Worm (Caenorhabditis elegans) whole organism, L3 larva: ENCODE measurements around the gene Y43F4A.4.

Source experiments
- ZK546.5 ChIP-seq: sonication (generic microtip); optimal IDR thresholded peaks from 2 replicates; lab custom pipeline; 2017; ENCODE audit warnings: missing biosample characterization, missing genetic modification characterization
- ama-1 ChIP-seq: fragments of 150-350 bp; optimal IDR thresholded peaks from 2 replicates; lab custom pipeline; 2018
- fkh-10 ChIP-seq: sonication (generic microtip); optimal IDR thresholded peaks from 2 replicates; lab custom pipeline; 2017; ENCODE audit warnings: missing biosample characterization, missing genetic modification reagents, missing genetic modification characterization
- nhr-11 ChIP-seq: fragments of 150-350 bp; optimal IDR thresholded peaks from 2 replicates; lab custom pipeline; 2014; ENCODE audit warnings: missing biosample characterization, missing genetic modification characterization
- nhr-23 ChIP-seq: fragments of 150-350 bp; optimal IDR thresholded peaks from 2 replicates; lab custom pipeline; 2014; ENCODE audit warnings: missing biosample characterization, missing genetic modification reagents, missing genetic modification characterization
- pha-4 ChIP-seq: fragments of 150-350 bp; optimal IDR thresholded peaks from 2 replicates; lab custom pipeline; 2014; ENCODE audit warnings: missing biosample characterization, missing genetic modification reagents, missing genetic modification characterization
- pqm-1 ChIP-seq: fragments of 150-350 bp; optimal IDR thresholded peaks from 2 replicates; lab custom pipeline; 2017; ENCODE audit warnings: missing biosample characterization, missing genetic modification characterization, inconsistent platforms
- sea-2 ChIP-seq: fragments of 150-350 bp; sonication (generic microtip); optimal IDR thresholded peaks from 4 replicates; lab custom pipeline; 2014; ENCODE audit warnings: missing biosample characterization, missing genetic modification reagents, missing genetic modification characterization
- skn-1 ChIP-seq: fragments of 150-350 bp; optimal IDR thresholded peaks from 2 replicates; lab custom pipeline; 2014; ENCODE audit warnings: missing biosample characterization, missing genetic modification characterization
- snpc-4 ChIP-seq: fragments of 150-350 bp; optimal IDR thresholded peaks from 2 replicates; lab custom pipeline; 2014; ENCODE audit warnings: missing biosample characterization, missing genetic modification characterization
- ztf-11 ChIP-seq: fragments of 150-350 bp; optimal IDR thresholded peaks from 2 replicates; lab custom pipeline; 2014; ENCODE audit warnings: missing biosample characterization, missing genetic modification characterization

ce11 chrIII:13262987-13263386 lies 17.6 kb downstream of the Y43F4A.4 start, which contains the start of gene F56A8.4:
- TF ChIP-seq ama-1 (lab: Kevin White, UChicago): no peak
- no peak for TF ChIP-seq nhr-11 (tag; lab: Kevin White, UChicago)
- TF ChIP-seq nhr-23 (tag; lab: Kevin White, UChicago): no peak
- no peak for TF ChIP-seq ZK546.5 (tag; lab: Kevin White, UChicago)
- TF ChIP-seq pqm-1 (tag; lab: Kevin White, UChicago): no peak
- no peak for TF ChIP-seq fkh-10 (GFP tag; lab: Kevin White, UChicago)
- no peak for TF ChIP-seq ztf-11
- TF ChIP-seq sea-2 (GFP tag; lab: Kevin White, UChicago): no peak
- no peak for TF ChIP-seq snpc-4 (tag; lab: Kevin White, UChicago)
- TF ChIP-seq skn-1 (tag; lab: Kevin White, UChicago): no peak
- no peak for TF ChIP-seq pha-4 (tag; lab: Kevin White, UChicago)
